Fruit fly (Drosophila melanogaster): ENCODE results near the gene mge.
A peak's percentile ranks its signal among the peaks of the same experiment; 100 is the strongest.

Gene mge

DNA sequence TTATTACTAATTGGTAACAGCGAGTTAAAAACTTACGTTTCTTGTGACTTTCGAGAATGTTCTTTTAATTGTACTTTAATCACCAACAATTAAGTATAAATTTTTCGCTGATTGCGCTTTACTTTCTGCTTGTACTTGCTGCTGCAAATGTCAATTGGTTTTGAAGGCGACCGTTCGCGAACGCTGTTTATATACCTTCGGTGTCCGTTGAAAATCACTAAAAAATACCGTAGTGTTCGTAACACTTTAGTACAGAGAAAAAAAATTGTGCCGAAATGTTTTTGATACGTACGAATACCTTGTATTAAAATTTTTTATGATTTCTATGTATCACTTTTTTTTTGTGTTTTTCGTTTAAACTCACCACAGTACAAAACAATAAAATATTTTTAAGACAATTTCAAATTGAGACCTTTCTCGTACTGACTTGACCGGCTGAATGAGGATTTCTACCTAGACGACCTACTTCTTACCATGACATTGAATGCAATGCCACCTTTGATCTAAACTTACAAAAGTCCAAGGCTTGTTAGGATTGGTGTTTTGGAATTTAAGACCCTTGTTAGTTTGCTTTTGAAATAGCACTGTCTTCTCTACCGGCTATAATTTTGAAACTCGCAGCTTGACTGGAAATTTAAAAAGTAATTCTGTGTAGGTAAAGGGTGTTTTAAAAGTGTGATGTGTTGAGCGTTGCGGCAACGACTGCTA, 7.1 kb downstream of the mge start, which contains the start of gene Ubi-p63E (continued):
- TF ChIP-seq CG10267 (tag; optimal IDR thresholded peaks at IDR 0.05) (peak; percentile 59), CG33557 (GFP tag; optimal IDR thresholded peaks at IDR 0.05) (no peak), salm (tag; optimal IDR thresholded peaks at IDR 0.05) (no peak), org-1 (GFP tag; optimal IDR thresholded peaks at IDR 0.05) (peak; percentile 46), lilli (GFP tag; optimal IDR thresholded peaks at IDR 0.05) (peak; percentile 4), hbn (GFP tag; IDR thresholded peaks at IDR 0.05; ENCODE audit: partially characterized antibody) (no peak), Hmx (GFP tag; optimal IDR thresholded peaks at IDR 0.05) (no peak), CTCF (GFP tag; optimal IDR thresholded peaks at IDR 0.05) (no peak), CG15011 (GFP tag; optimal IDR thresholded peaks at IDR 0.05) (peak; percentile 27), NK7.1 (GFP tag; optimal IDR thresholded peaks at IDR 0.05) (peak; percentile 44), sc (optimal IDR thresholded peaks at IDR 0.05) (no peak), sc (GFP tag; optimal IDR thresholded peaks at IDR 0.05) (peak; percentile 44), CG7928 (GFP tag; optimal IDR thresholded peaks at IDR 0.05) (no peak), Xrp1 (GFP tag; IDR thresholded peaks at IDR 0.05) (no peak), Dp (GFP tag; optimal IDR thresholded peaks at IDR 0.05) (no peak), ind (GFP tag; optimal IDR thresholded peaks at IDR 0.05) (peak; percentile 73), CG1832 (GFP tag; optimal IDR thresholded peaks at IDR 0.05) (no peak), E2f1 (GFP tag; IDR thresholded peaks at IDR 0.05) (no peak), ems (GFP tag; optimal IDR thresholded peaks at IDR 0.05) (peak; percentile 55), CG10274 (GFP tag; optimal IDR thresholded peaks at IDR 0.05) (peak; percentile 8), chn (GFP tag; optimal IDR thresholded peaks at IDR 0.05) (peak; percentile 55), CG4854 (GFP tag; optimal IDR thresholded peaks at IDR 0.05) (peak; percentile 13)

DNA sequence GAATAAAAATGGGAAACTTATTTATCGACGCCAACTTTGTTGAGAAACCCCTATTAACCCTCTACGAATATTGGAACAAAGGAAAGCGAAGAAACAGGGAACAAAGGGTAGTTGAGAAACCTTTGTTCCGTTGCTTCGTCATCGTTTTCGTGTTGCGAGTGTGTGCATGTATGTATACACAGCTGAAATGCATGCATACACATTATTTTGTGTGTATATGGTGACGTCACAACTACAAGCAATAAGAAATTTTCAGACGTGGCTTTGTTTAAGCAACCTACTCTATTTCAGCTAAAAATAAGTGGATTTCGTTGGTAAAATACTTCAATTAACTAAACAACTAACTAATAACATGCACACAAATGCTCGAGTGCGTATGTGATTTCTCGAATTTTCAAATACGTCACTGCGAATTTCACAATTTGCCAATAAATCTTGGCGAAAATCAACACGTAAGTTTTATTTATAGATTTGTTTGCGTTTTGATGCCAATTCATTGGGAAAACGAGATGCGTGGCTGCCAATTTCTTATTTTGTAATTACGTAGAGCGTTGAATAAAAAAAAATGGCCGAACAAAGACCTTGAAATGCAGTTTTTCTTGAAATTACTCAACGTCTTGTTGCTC, 7.8 kb downstream of the mge start:
- TF ChIP-seq Pdp1 (GFP tag; optimal IDR thresholded peaks at IDR 0.05) (peak in 1 of 2 experiments; percentile 41), CG8290 (GFP tag; optimal IDR thresholded peaks at IDR 0.05) (no peak), CG8290 (tag; optimal IDR thresholded peaks at IDR 0.05) (peak in 1 of 2 experiments; percentile 4), croc (GFP tag; conservative IDR thresholded peaks at IDR 0.05) (no peak), ems (GFP tag; optimal IDR thresholded peaks at IDR 0.05) (peak; percentile 3), nom (GFP tag; optimal IDR thresholded peaks at IDR 0.05) (peak; percentile 90), wek (GFP tag; optimal IDR thresholded peaks at IDR 0.05) (peak; percentile 27), eve (GFP tag; optimal IDR thresholded peaks at IDR 0.05) (peak in 1 of 2 experiments; percentile 76), sens (GFP tag) (peak; percentile 62), CG12769 (tag; optimal IDR thresholded peaks at IDR 0.05) (peak; percentile 35), Gug (GFP tag; IDR thresholded peaks at IDR 0.05) (no peak), kay (GFP tag; optimal IDR thresholded peaks at IDR 0.05) (peak; percentile 14), CG17912 (GFP tag; optimal IDR thresholded peaks at IDR 0.05) (peak; percentile 34), Elba2 (GFP tag; optimal IDR thresholded peaks at IDR 0.05) (peak; percentile 46), mirr (GFP tag; optimal IDR thresholded peaks at IDR 0.05) (peak; percentile 39), CG3838 (GFP tag; optimal IDR thresholded peaks at IDR 0.05) (no peak), pfk (GFP tag; optimal IDR thresholded peaks at IDR 0.05) (peak; percentile 61), psq (GFP tag; optimal IDR thresholded peaks at IDR 0.05) (peak; percentile 76), CoRest (tag; optimal IDR thresholded peaks at IDR 0.05) (no peak), gfzf (GFP tag; optimal IDR thresholded peaks at IDR 0.05) (no peak), run (tag; optimal IDR thresholded peaks at IDR 0.05) (no peak), CG11504 (tag; optimal IDR thresholded peaks at IDR 0.05) (peak; percentile 64), cg (GFP tag; optimal IDR thresholded peaks at IDR 0.05) (peak; percentile 84), YL-1 (GFP tag; optimal IDR thresholded peaks at IDR 0.05) (peak; percentile 97)

All from whole organism, embryonic.